Worm (Caenorhabditis elegans): ENCODE measurements around the gene mltn-11.

mltn-11 gene

ce11 chrV:16605463-16605862 is 30.5 kb upstream of the mltn-11 start:
- TF ChIP-seq dao-5 (tag; optimal IDR thresholded peaks at IDR 0.05), result no peak
- TF ChIP-seq him-1 (tag; optimal IDR thresholded peaks at IDR 0.05), result no peak

ce11 chrV:16606313-16606712 is 29.7 kb upstream of the mltn-11 start, which contains the start of gene Y32B12C.1:
Y32B12C.1 (plus strand) TSS chrV:16606613.
- TF ChIP-seq dao-5 (tag; optimal IDR thresholded peaks at IDR 0.05), result no peak
- TF ChIP-seq him-1 (tag; optimal IDR thresholded peaks at IDR 0.05), result no peak
- TF ChIP-seq W03F9.2 (tag; optimal IDR thresholded peaks at IDR 0.05), result no peak

- TF ChIP-seq dao-5 (tag; optimal IDR thresholded peaks at IDR 0.05) (no peak), W03F9.2 (tag; optimal IDR thresholded peaks at IDR 0.05) (no peak), him-1 (tag; optimal IDR thresholded peaks at IDR 0.05) (no peak)
Measured at ce11 chrV:16608478-16608877, 27.5 kb upstream of the mltn-11 start.

ce11 chrV:16610094-16610493 is 25.9 kb upstream of the mltn-11 start:
- TF ChIP-seq W03F9.2 (tag; optimal IDR thresholded peaks at IDR 0.05), result no peak
- TF ChIP-seq dao-5 (tag; optimal IDR thresholded peaks at IDR 0.05), result no peak
- no peak for TF ChIP-seq him-1 (tag; optimal IDR thresholded peaks at IDR 0.05)

ce11 chrV:16610791-16611385 is 25.1 kb upstream of the mltn-11 start, which contains the start of gene srw-54:
srw-54 (plus strand) TSS chrV:16611335.
- TF ChIP-seq dao-5 (tag; optimal IDR thresholded peaks at IDR 0.05), result no peak
- no peak for TF ChIP-seq him-1 (tag; optimal IDR thresholded peaks at IDR 0.05)
- no peak for TF ChIP-seq W03F9.2 (tag; optimal IDR thresholded peaks at IDR 0.05)

ce11 chrV:16617462-16617861 is 18.5 kb upstream of the mltn-11 start, which contains the start of gene Y70C5A.4:
Y70C5A.4 (plus strand) TSS chrV:16617762.
- TF ChIP-seq him-1 (tag; optimal IDR thresholded peaks at IDR 0.05), result no peak
- TF ChIP-seq dao-5 (tag; optimal IDR thresholded peaks at IDR 0.05), result no peak
- TF ChIP-seq W03F9.2 (tag; optimal IDR thresholded peaks at IDR 0.05), result no peak

ce11 chrV:16620874-16621273 is 15.1 kb upstream of the mltn-11 start, which contains the start of gene Y70C5A.3:
Y70C5A.3 (minus strand) TSS chrV:16620923.
- TF ChIP-seq dao-5 (tag; optimal IDR thresholded peaks at IDR 0.05) (no peak), him-1 (tag; optimal IDR thresholded peaks at IDR 0.05) (no peak), W03F9.2 (tag; optimal IDR thresholded peaks at IDR 0.05) (no peak)

- TF ChIP-seq him-1 (tag; optimal IDR thresholded peaks at IDR 0.05), result no peak
Measured at ce11 chrV:16621894-16622293, 14.1 kb upstream of the mltn-11 start.

ce11 chrV:16622754-16623261 is 13.2 kb upstream of the mltn-11 start, which contains the start of gene Y70C5A.2:
Y70C5A.2 (minus strand) TSS chrV:16623211.
- TF ChIP-seq him-1 (tag; optimal IDR thresholded peaks at IDR 0.05), result no peak

- TF ChIP-seq him-1 (tag; optimal IDR thresholded peaks at IDR 0.05) (no peak), W03F9.2 (tag; optimal IDR thresholded peaks at IDR 0.05) (no peak), dao-5 (tag; optimal IDR thresholded peaks at IDR 0.05) (no peak)
Measured at ce11 chrV:16627962-16628361, 8.0 kb upstream of the mltn-11 start, which contains the start of gene oac-53. oac-53 (minus strand) TSS chrV:16627970.

- TF ChIP-seq W03F9.2 (tag; optimal IDR thresholded peaks at IDR 0.05) (no peak), dao-5 (tag; optimal IDR thresholded peaks at IDR 0.05) (no peak), him-1 (tag; optimal IDR thresholded peaks at IDR 0.05) (no peak)
Measured at ce11 chrV:16628991-16629390, 7.0 kb upstream of the mltn-11 start, which contains the start of gene W06G6.2. W06G6.2 (plus strand) TSS chrV:16629291.

- TF ChIP-seq him-1 (tag; optimal IDR thresholded peaks at IDR 0.05), result no peak
- no peak for TF ChIP-seq W03F9.2 (tag; optimal IDR thresholded peaks at IDR 0.05)
- no peak for TF ChIP-seq dao-5 (tag; optimal IDR thresholded peaks at IDR 0.05)
Measured at ce11 chrV:16629600-16629999, 6.4 kb upstream of the mltn-11 start, which contains the start of gene srd-21. srd-21 (plus strand) TSS chrV:16629900.

ce11 chrV:16638204-16638603 is 2.2 kb downstream of the mltn-11 start, which contains the start of gene srw-76:
srw-76 (minus strand) TSS chrV:16638304.
- no peak for TF ChIP-seq dao-5 (tag; optimal IDR thresholded peaks at IDR 0.05)
- TF ChIP-seq him-1 (tag; optimal IDR thresholded peaks at IDR 0.05), result no peak
- TF ChIP-seq W03F9.2 (tag; optimal IDR thresholded peaks at IDR 0.05), result no peak

ce11 chrV:16640366-16640765 is 4.4 kb downstream of the mltn-11 start:
- TF ChIP-seq W03F9.2 (tag; optimal IDR thresholded peaks at IDR 0.05), result no peak

ce11 chrV:16643558-16643957 is 7.6 kb downstream of the mltn-11 start, which contains the start of gene srw-77:
srw-77 (minus strand) TSS chrV:16643658.
- no peak for TF ChIP-seq W03F9.2 (tag; optimal IDR thresholded peaks at IDR 0.05)
- TF ChIP-seq dao-5 (tag; optimal IDR thresholded peaks at IDR 0.05), result no peak
- no peak for TF ChIP-seq him-1 (tag; optimal IDR thresholded peaks at IDR 0.05)

Data from whole organism, L4/young adult.